Fruit fly (Drosophila melanogaster) whole organism, prepupa: ENCODE results near the gene CG6983.
A peak's percentile ranks its signal among the peaks of the same experiment; 100 is the strongest.

Experiments
- Blimp-1 ChIP-seq: fragments of 200-800 bp; sonication (Bioruptor generic); optimal IDR thresholded peaks from 3 replicates; lab custom pipeline; 2017; ENCODE audit warnings: missing biosample characterization, missing genetic modification characterization, mild to moderate bottlenecking, moderate library complexity, missing genetic modification reagents
- CG10631 ChIP-seq: fragments of 200-800 bp; sonication (Bioruptor generic); optimal IDR thresholded peaks from 2 replicates; lab custom pipeline; 2016; ENCODE audit warnings: missing biosample characterization, missing genetic modification characterization
- CG10669 ChIP-seq: fragments of 200-800 bp; sonication (Bioruptor generic); optimal IDR thresholded peaks from 3 replicates; lab custom pipeline; 2018; ENCODE audit warnings: missing biosample characterization, mild to moderate bottlenecking, missing genetic modification characterization, moderate library complexity
- CG11294 ChIP-seq: fragments of 200-800 bp; sonication (Bioruptor generic); IDR thresholded peaks from 2 replicates; pipeline ENCODE4 v1.3.6; 2022; ENCODE audit warnings: missing biosample characterization, missing genetic modification characterization
- CG11762 ChIP-seq: fragments of 200-800 bp; sonication (Bioruptor generic); optimal IDR thresholded peaks from 3 replicates; lab custom pipeline; 2016; ENCODE audit warnings: missing biosample characterization, missing genetic modification characterization; ENCODE audit not compliant: insufficient read depth
- CG11902 ChIP-seq: fragments of 200-800 bp; sonication (Bioruptor generic); optimal IDR thresholded peaks from 3 replicates; lab custom pipeline; 2016; ENCODE audit warnings: missing biosample characterization, missing genetic modification characterization
- CG15336 ChIP-seq: fragments of 200-800 bp; sonication (Bioruptor generic); IDR thresholded peaks from 2 replicates; pipeline ENCODE4 v1.3.6; 2022; ENCODE audit warnings: missing biosample characterization, missing genetic modification characterization
- CG1621 ChIP-seq: fragments of 200-800 bp; sonication (Bioruptor generic); optimal IDR thresholded peaks from 3 replicates; lab custom pipeline; 2018; ENCODE audit warnings: missing biosample characterization, mild to moderate bottlenecking, missing genetic modification characterization
- CG16779 ChIP-seq: fragments of 200-800 bp; sonication (Bioruptor generic); optimal IDR thresholded peaks from 3 replicates; lab custom pipeline; 2017; ENCODE audit warnings: missing biosample characterization, mild to moderate bottlenecking, missing genetic modification characterization
- CG3032 ChIP-seq: fragments of 200-800 bp; optimal IDR thresholded peaks from 2 replicates; lab custom pipeline; 2019; ENCODE audit warnings: missing biosample characterization, mild to moderate bottlenecking, missing genetic modification characterization, moderate library complexity
- CG31627 ChIP-seq: fragments of 200-800 bp; sonication (Bioruptor generic); optimal IDR thresholded peaks from 3 replicates; lab custom pipeline; 2016; ENCODE audit warnings: missing biosample characterization, missing genetic modification characterization
- CG34406 ChIP-seq: fragments of 200-800 bp; sonication (Bioruptor generic); optimal IDR thresholded peaks from 3 replicates; lab custom pipeline; 2016; ENCODE audit warnings: missing biosample characterization, missing genetic modification characterization
- CG6163 ChIP-seq: fragments of 200-800 bp; sonication (Bioruptor generic); IDR thresholded peaks from 3 replicates; pipeline ENCODE4 v1.3.6; 2022; ENCODE audit warnings: missing biosample characterization, missing genetic modification characterization
- CG6276 ChIP-seq: fragments of 200-800 bp; sonication (Bioruptor generic); optimal IDR thresholded peaks from 2 replicates; lab custom pipeline; 2017; ENCODE audit warnings: missing biosample characterization, mild to moderate bottlenecking, missing genetic modification characterization
- CG6808 ChIP-seq: fragments of 200-800 bp; sonication (Bioruptor generic); optimal IDR thresholded peaks from 3 replicates; lab custom pipeline; 2017; ENCODE audit warnings: missing biosample characterization, missing genetic modification characterization, mild to moderate bottlenecking, moderate library complexity, missing genetic modification reagents
- CG6854 ChIP-seq: fragments of 200-800 bp; sonication (Bioruptor generic); optimal IDR thresholded peaks from 2 replicates; lab custom pipeline; 2017; ENCODE audit warnings: missing biosample characterization, mild to moderate bottlenecking, missing genetic modification characterization
- CG8119 ChIP-seq: fragments of 200-800 bp; sonication (Bioruptor generic); IDR thresholded peaks from 3 replicates; pipeline ENCODE4 v1.3.6; 2022; ENCODE audit warnings: missing biosample characterization, missing genetic modification characterization
- CG8319 ChIP-seq: fragments of 200-800 bp; sonication (Bioruptor generic); optimal IDR thresholded peaks from 3 replicates; lab custom pipeline; 2016; ENCODE audit warnings: missing biosample characterization, missing genetic modification characterization
- CG8632 ChIP-seq: fragments of 200-800 bp; sonication (Bioruptor generic); optimal IDR thresholded peaks from 3 replicates; lab custom pipeline; 2016; ENCODE audit warnings: missing biosample characterization, missing genetic modification characterization
- CG9139 ChIP-seq: fragments of 200-800 bp; sonication (Bioruptor generic); optimal IDR thresholded peaks from 3 replicates; lab custom pipeline; 2017; ENCODE audit warnings: missing biosample characterization, mild to moderate bottlenecking, missing genetic modification characterization
- Eip75B ChIP-seq: fragments of 200-800 bp; sonication (Bioruptor generic); optimal IDR thresholded peaks from 3 replicates; lab custom pipeline; 2016; ENCODE audit warnings: missing biosample characterization, missing genetic modification characterization
- Eip93F ChIP-seq: fragments of 200-800 bp; sonication (Bioruptor generic); optimal IDR thresholded peaks from 2 replicates; lab custom pipeline; 2016; ENCODE audit warnings: missing biosample characterization, mild to moderate bottlenecking, missing genetic modification characterization
- Ets21C ChIP-seq: fragments of 200-800 bp; sonication (Bioruptor generic); optimal IDR thresholded peaks from 3 replicates; lab custom pipeline; 2016; ENCODE audit warnings: missing biosample characterization, missing genetic modification characterization
- Ets96B ChIP-seq: fragments of 200-800 bp; optimal IDR thresholded peaks from 2 replicates; lab custom pipeline; 2019; ENCODE audit warnings: missing biosample characterization, mild to moderate bottlenecking, missing genetic modification characterization, moderate library complexity
- Gug ChIP-seq: fragments of 200-800 bp; sonication (Bioruptor generic); IDR thresholded peaks from 2 replicates; pipeline ENCODE4 v1.3.6; 2022; ENCODE audit warnings: missing biosample characterization, missing genetic modification characterization
- Hr38 ChIP-seq: sonication (Bioruptor generic); optimal IDR thresholded peaks from 2 replicates; lab custom pipeline; 2016; ENCODE audit warnings: missing biosample characterization, missing genetic modification characterization
- Hr39 ChIP-seq: fragments of 200-800 bp; sonication (Bioruptor generic); optimal IDR thresholded peaks from 2 replicates; lab custom pipeline; 2016; ENCODE audit warnings: missing biosample characterization, missing genetic modification characterization
- Lpt ChIP-seq: fragments of 200-800 bp; sonication (Bioruptor generic); optimal IDR thresholded peaks from 3 replicates; lab custom pipeline; 2016; ENCODE audit warnings: missing biosample characterization, missing genetic modification characterization
- OdsH ChIP-seq: fragments of 200-800 bp; sonication (Bioruptor generic); optimal IDR thresholded peaks from 3 replicates; lab custom pipeline; 2016; ENCODE audit warnings: missing biosample characterization, missing genetic modification characterization
- Sox102F ChIP-seq: fragments of 200-800 bp; sonication (Bioruptor generic); optimal IDR thresholded peaks from 2 replicates; lab custom pipeline; 2016; ENCODE audit warnings: missing biosample characterization, mild to moderate bottlenecking, missing genetic modification characterization
- Sox14 ChIP-seq: fragments of 200-800 bp; sonication (Bioruptor generic); optimal IDR thresholded peaks from 3 replicates; lab custom pipeline; 2016; ENCODE audit warnings: missing biosample characterization, missing genetic modification characterization
- Sox15 ChIP-seq: fragments of 200-800 bp; sonication (Bioruptor generic); optimal IDR thresholded peaks from 3 replicates; lab custom pipeline; 2016; ENCODE audit warnings: missing biosample characterization, missing genetic modification characterization
- achi ChIP-seq: fragments of 200-800 bp; sonication (Bioruptor generic); optimal IDR thresholded peaks from 3 replicates; lab custom pipeline; 2016; ENCODE audit warnings: missing biosample characterization, missing genetic modification characterization
- acj6 ChIP-seq: fragments of 200-800 bp; sonication (Bioruptor generic); optimal IDR thresholded peaks from 3 replicates; lab custom pipeline; 2016; ENCODE audit warnings: missing biosample characterization, missing genetic modification characterization
- dsx ChIP-seq: fragments of 200-800 bp; optimal IDR thresholded peaks from 3 replicates; lab custom pipeline; 2019; ENCODE audit warnings: missing biosample characterization, mild to moderate bottlenecking, missing genetic modification characterization, moderate library complexity; ENCODE audit not compliant: poor library complexity, severe bottlenecking
- fd59A ChIP-seq: fragments of 200-800 bp; sonication (Bioruptor generic); optimal IDR thresholded peaks from 2 replicates; lab custom pipeline; 2017; ENCODE audit warnings: missing biosample characterization, mild to moderate bottlenecking, missing genetic modification characterization, missing genetic modification reagents
- fd85E ChIP-seq: fragments of 200-800 bp; sonication (Bioruptor generic); optimal IDR thresholded peaks from 3 replicates; lab custom pipeline; 2016; ENCODE audit warnings: missing biosample characterization, missing genetic modification characterization
- fkh ChIP-seq: fragments of 200-800 bp; sonication (Bioruptor generic); optimal IDR thresholded peaks from 3 replicates; lab custom pipeline; 2017; ENCODE audit warnings: missing biosample characterization, mild to moderate bottlenecking, missing genetic modification characterization, moderate library complexity
- lz ChIP-seq: fragments of 200-800 bp; sonication (Bioruptor generic); optimal IDR thresholded peaks from 3 replicates; lab custom pipeline; 2016; ENCODE audit warnings: missing biosample characterization, missing genetic modification characterization
- net ChIP-seq: fragments of 200-800 bp; sonication (Bioruptor generic); optimal IDR thresholded peaks from 3 replicates; lab custom pipeline; 2016; ENCODE audit warnings: missing biosample characterization, missing genetic modification characterization
- pdm3 ChIP-seq: fragments of 200-800 bp; sonication (Bioruptor generic); optimal IDR thresholded peaks from 3 replicates; lab custom pipeline; 2016; ENCODE audit warnings: missing biosample characterization, missing genetic modification characterization
- salr ChIP-seq, 2 experiments: fragments of 200-800 bp; sonication (Bioruptor generic); optimal IDR thresholded peaks; 3 replicates each; lab custom pipeline; 2016 to 2018; ENCODE audit warnings: missing biosample characterization in 2 of 2, missing genetic modification characterization in 2 of 2, mild to moderate bottlenecking in 1 of 2
- spab ChIP-seq: fragments of 200-800 bp; sonication (Bioruptor generic); optimal IDR thresholded peaks from 2 replicates; lab custom pipeline; 2017; ENCODE audit warnings: missing biosample characterization, mild to moderate bottlenecking, missing genetic modification characterization, missing genetic modification reagents
- ss ChIP-seq, 2 experiments: fragments of 200-800 bp; sonication (Bioruptor generic); optimal IDR thresholded peaks; 2 replicates in 1 of 2; 3 replicates in 1 of 2; lab custom pipeline; 2017 to 2018; ENCODE audit warnings: mild to moderate bottlenecking in 2 of 2, missing biosample characterization in 2 of 2, missing genetic modification characterization in 2 of 2, moderate library complexity in 1 of 2
- svp ChIP-seq: fragments of 200-800 bp; sonication (Bioruptor generic); peaks from one replicate; lab custom pipeline; 2016; ENCODE audit warnings: missing biosample characterization, missing genetic modification characterization
- vri ChIP-seq: fragments of 200-800 bp; sonication (Bioruptor generic); optimal IDR thresholded peaks from 3 replicates; lab custom pipeline; 2016; ENCODE audit warnings: missing biosample characterization, mild to moderate bottlenecking, missing genetic modification characterization

The CG6983 gene

DNA sequence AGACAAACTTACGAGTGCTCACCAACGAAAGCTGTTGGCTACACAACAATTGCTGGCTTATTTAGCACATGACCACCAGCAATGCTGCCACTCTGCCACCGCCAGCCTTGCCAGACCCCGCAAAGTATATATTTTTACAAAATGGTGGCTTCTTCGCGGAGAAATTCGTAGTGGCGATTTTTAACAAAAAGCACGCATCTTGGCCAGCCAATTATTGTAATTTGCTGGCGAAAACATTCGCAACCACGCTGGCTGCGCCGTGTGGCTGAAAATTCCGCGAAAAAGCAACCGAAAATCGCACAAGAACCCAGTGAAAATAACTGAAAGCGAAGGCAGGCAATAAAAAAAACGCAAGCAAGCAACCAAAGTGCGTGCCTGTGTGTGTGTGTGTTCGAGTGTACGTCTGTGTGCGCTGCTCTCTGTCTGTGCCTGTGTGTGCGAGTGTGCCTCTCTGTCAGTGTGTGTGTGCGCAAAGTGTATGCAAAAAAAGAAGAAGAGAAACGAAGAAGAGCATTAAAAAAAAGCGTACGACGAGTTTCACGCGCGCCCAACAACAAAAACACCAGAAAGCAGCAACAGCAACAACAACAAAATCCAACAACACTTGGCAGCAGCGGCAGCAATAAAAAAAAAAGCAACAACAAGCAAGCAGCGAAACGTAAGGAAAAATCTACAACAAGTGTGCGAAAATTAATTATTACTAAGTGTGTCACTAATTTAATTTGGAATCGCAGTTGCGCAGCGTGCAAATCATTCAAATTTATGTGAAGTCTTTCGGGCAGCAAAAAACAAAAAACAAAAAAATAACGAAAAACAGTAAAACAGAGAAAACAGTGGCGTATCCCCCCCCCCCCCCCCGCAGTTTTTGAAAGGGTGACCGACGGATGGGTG lies 868 bp upstream of the CG6983 start, which contains the start of gene Gug (continued):
- peak; percentile 66 for TF ChIP-seq fd85E (GFP tag; lab: Kevin White, UChicago)
- peak; percentile 99 for TF ChIP-seq CG16779 (tag; lab: Kevin White, UChicago)
- TF ChIP-seq fd59A = peak; percentile 86
- TF ChIP-seq CG10631 = peak; percentile 67
- TF ChIP-seq Lpt = peak; percentile 96
- peak; percentile 93 for TF ChIP-seq CG3032 (tag; lab: Kevin White, UChicago)
- TF ChIP-seq OdsH (GFP tag; lab: Kevin White, UChicago) = peak; percentile 75
- peak; percentile 98 for TF ChIP-seq spab (GFP tag; lab: Kevin White, UChicago)
- TF ChIP-seq Sox15 (GFP tag; lab: Kevin White, UChicago) = no peak
- TF ChIP-seq CG34406 (GFP tag; lab: Kevin White, UChicago) = peak; percentile 85

DNA sequence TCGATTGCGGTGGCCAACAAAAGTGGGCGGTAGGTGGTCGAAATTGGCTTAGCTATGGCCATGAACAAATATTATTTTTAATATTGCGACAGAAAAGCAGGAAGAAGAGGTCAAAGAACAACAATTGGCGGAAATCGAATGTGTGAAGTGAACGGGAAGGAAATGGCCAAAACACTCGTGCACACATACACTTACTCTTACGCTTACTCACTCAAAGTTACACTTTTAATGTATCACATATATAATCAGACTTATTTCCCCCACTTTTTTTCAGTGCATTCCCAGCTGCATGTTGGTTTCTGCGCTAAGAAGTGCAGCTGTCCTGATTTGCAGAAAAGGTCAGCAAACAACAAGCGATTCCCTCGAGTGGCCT lies 674 bp downstream of the CG6983 start:
- peak; percentile 50 for TF ChIP-seq CG6808 (GFP tag; lab: Kevin White, UChicago)
- peak; percentile 40 for TF ChIP-seq net (GFP tag; lab: Kevin White, UChicago)
- no peak for TF ChIP-seq fd59A
- TF ChIP-seq CG31627 (GFP tag; lab: Kevin White, UChicago) = peak; percentile 42
- TF ChIP-seq Eip93F (GFP tag; lab: Kevin White, UChicago) = no peak
- TF ChIP-seq CG11762 (GFP tag; lab: Kevin White, UChicago) = peak; percentile 48
- TF ChIP-seq OdsH (GFP tag; lab: Kevin White, UChicago) = peak; percentile 24
- no peak for TF ChIP-seq Blimp-1 (GFP tag; lab: Kevin White, UChicago)
- peak; percentile 13 for TF ChIP-seq acj6 (GFP tag; lab: Kevin White, UChicago)
- TF ChIP-seq CG11902 = no peak
- TF ChIP-seq Sox14 (GFP tag; lab: Kevin White, UChicago) = peak; percentile 24
- TF ChIP-seq CG15336 (GFP tag; lab: Robert Waterston, UW) = 0 out of 2 replicates have a peak, but pooled peaks have one; percentile 13
- TF ChIP-seq Hr38 (GFP tag; lab: Kevin White, UChicago) = no peak
- no peak for TF ChIP-seq CG16779 (tag; lab: Kevin White, UChicago)
- peak; percentile 39 for TF ChIP-seq dsx (GFP tag; lab: Kevin White, UChicago)
- TF ChIP-seq CG8632 (GFP tag; lab: Kevin White, UChicago) = peak; percentile 32
- no peak for TF ChIP-seq CG9139 (GFP tag; lab: Kevin White, UChicago)
- peak; percentile 52; the same call in 1 of the 3 replicates for TF ChIP-seq CG6163 (GFP tag; lab: Robert Waterston, UW)
- TF ChIP-seq vri (GFP tag; lab: Kevin White, UChicago) = peak; percentile 38
- TF ChIP-seq CG1621 (tag; lab: Kevin White, UChicago) = no peak
- peak; percentile 55 for TF ChIP-seq lz (GFP tag; lab: Kevin White, UChicago)
- TF ChIP-seq CG6854 (GFP tag; lab: Kevin White, UChicago) = no peak
- TF ChIP-seq CG11294 = no peak
- TF ChIP-seq CG3032 (tag; lab: Kevin White, UChicago) = peak; percentile 24
- peak; percentile 51 for TF ChIP-seq pdm3 (GFP tag; lab: Kevin White, UChicago)
- peak; percentile 22 for TF ChIP-seq CG10669 (GFP tag; lab: Kevin White, UChicago)
- 0 out of 3 replicates have a peak, but pooled peaks have one; percentile 34 for TF ChIP-seq CG8119
- TF ChIP-seq Sox102F (GFP tag; lab: Kevin White, UChicago) = peak; percentile 6
- TF ChIP-seq salr (GFP tag; optimal IDR thresholded peaks at IDR 0.05; lab: Kevin White, UChicago) = peak in 1 of 2 experiments; percentile 44
- peak; percentile 41 for TF ChIP-seq CG10631
- peak; percentile 44; the same call in 1 of the 2 replicates for TF ChIP-seq Gug (GFP tag; lab: Robert Waterston, UW)
- no peak for TF ChIP-seq fkh (GFP tag; lab: Kevin White, UChicago)
- peak; percentile 1 for TF ChIP-seq CG8319 (GFP tag; lab: Kevin White, UChicago)
- TF ChIP-seq CG34406 (GFP tag; lab: Kevin White, UChicago) = peak; percentile 23
- TF ChIP-seq Ets21C = no peak
- peak; percentile 11 for TF ChIP-seq Hr39 (GFP tag; lab: Kevin White, UChicago)
- TF ChIP-seq Eip75B (GFP tag; lab: Kevin White, UChicago) = peak; percentile 59
- peak; percentile 70 for TF ChIP-seq CG6276
- peak; percentile 20 for TF ChIP-seq Ets96B (tag; lab: Kevin White, UChicago)
- no peak for TF ChIP-seq Sox15 (GFP tag; lab: Kevin White, UChicago)
- peak; percentile 11 to 42 for TF ChIP-seq ss (GFP tag; optimal IDR thresholded peaks at IDR 0.05; lab: Kevin White, UChicago)
- TF ChIP-seq achi (GFP tag; lab: Kevin White, UChicago) = peak; percentile 41
- TF ChIP-seq svp (GFP tag; lab: Kevin White, UChicago) = peak; percentile 86
